Worm (Caenorhabditis elegans) whole organism, mixed stage, embryonic: Measurements from ENCODE around the gene T08D10.3.

ENCODE experiments used
- M03D4.4 ChIP-seq: sonication (generic microtip); optimal IDR thresholded peaks from 2 replicates; lab custom pipeline; 2017; ENCODE audit warnings: mild to moderate bottlenecking, missing genetic modification characterization, missing compliant biosample characterization
- bed-3 ChIP-seq: fragments of 200-800 bp; sonication (Bioruptor generic); optimal IDR thresholded peaks from 3 replicates; lab custom pipeline; 2018; ENCODE audit warnings: mild to moderate bottlenecking, missing genetic modification characterization, moderate library complexity, missing compliant biosample characterization
- blmp-1 ChIP-seq: fragments of 150-350 bp; optimal IDR thresholded peaks from 2 replicates; lab custom pipeline; 2014; ENCODE audit warnings: missing biosample characterization, missing genetic modification characterization
- ceh-39 ChIP-seq: fragments of 150-350 bp; optimal IDR thresholded peaks from 2 replicates; lab custom pipeline; 2014; ENCODE audit warnings: missing biosample characterization, missing genetic modification characterization
- ceh-43 ChIP-seq: fragments of 200-800 bp; sonication (Bioruptor generic); optimal IDR thresholded peaks from 2 replicates; lab custom pipeline; 2018; ENCODE audit warnings: mild to moderate bottlenecking, missing genetic modification characterization, moderate library complexity, missing compliant biosample characterization
- ceh-83 ChIP-seq: fragments of 200-800 bp; sonication (Bioruptor generic); optimal IDR thresholded peaks from 2 replicates; lab custom pipeline; 2018; ENCODE audit warnings: mild to moderate bottlenecking, missing genetic modification characterization, missing compliant biosample characterization
- ces-1 ChIP-seq: fragments of 150-350 bp; optimal IDR thresholded peaks from 2 replicates; lab custom pipeline; 2014; ENCODE audit warnings: missing biosample characterization, missing genetic modification reagents, missing genetic modification characterization
- drap-1 ChIP-seq: fragments of 200-800 bp; sonication (Bioruptor generic); optimal IDR thresholded peaks from 3 replicates; lab custom pipeline; 2018; ENCODE audit warnings: mild to moderate bottlenecking, missing genetic modification characterization, missing compliant biosample characterization
- elt-1 ChIP-seq: sonication (generic microtip); optimal IDR thresholded peaks from 2 replicates; lab custom pipeline; 2017; ENCODE audit warnings: missing genetic modification characterization, mild to moderate bottlenecking, missing compliant biosample characterization, antibody characterized with exemption, moderate library complexity, borderline replicate concordance; ENCODE audit not compliant: insufficient read depth
- elt-3 ChIP-seq: fragments of 150-350 bp; optimal IDR thresholded peaks from 2 replicates; lab custom pipeline; 2014; ENCODE audit warnings: missing biosample characterization, missing genetic modification characterization
- flh-1 ChIP-seq: fragments of 200-800 bp; sonication (Bioruptor generic); optimal IDR thresholded peaks from 2 replicates; lab custom pipeline; 2018; ENCODE audit warnings: mild to moderate bottlenecking, missing genetic modification characterization, moderate library complexity, missing compliant biosample characterization
- ham-2 ChIP-seq: fragments of 200-800 bp; sonication (Bioruptor generic); optimal IDR thresholded peaks from 2 replicates; lab custom pipeline; 2018; ENCODE audit warnings: mild to moderate bottlenecking, missing genetic modification characterization, missing compliant biosample characterization
- hlh-1 ChIP-seq: fragments of 150-350 bp; optimal IDR thresholded peaks from 2 replicates; lab custom pipeline; 2014; ENCODE audit warnings: missing biosample characterization, missing genetic modification reagents, missing genetic modification characterization
- lin-13 ChIP-seq: fragments of 150-350 bp; optimal IDR thresholded peaks from 2 replicates; lab custom pipeline; 2014; ENCODE audit warnings: missing biosample characterization, missing genetic modification characterization
- lin-32 ChIP-seq: fragments of 200-800 bp; sonication (Bioruptor generic); optimal IDR thresholded peaks from 2 replicates; lab custom pipeline; 2018; ENCODE audit warnings: mild to moderate bottlenecking, missing genetic modification characterization, missing compliant biosample characterization
- mab-5 ChIP-seq: fragments of 150-350 bp; optimal IDR thresholded peaks from 2 replicates; lab custom pipeline; 2014; ENCODE audit warnings: missing biosample characterization, missing genetic modification characterization
- mep-1 ChIP-seq: fragments of 150-350 bp; optimal IDR thresholded peaks from 2 replicates; lab custom pipeline; 2017; ENCODE audit warnings: missing biosample characterization, missing genetic modification reagents, missing genetic modification characterization, inconsistent platforms
- nhr-12 ChIP-seq: fragments of 150-350 bp; optimal IDR thresholded peaks from 2 replicates; lab custom pipeline; 2014; ENCODE audit warnings: missing biosample characterization, missing genetic modification characterization
- nhr-2 ChIP-seq: fragments of 150-350 bp; optimal IDR thresholded peaks from 2 replicates; lab custom pipeline; 2014; ENCODE audit warnings: missing biosample characterization, missing genetic modification characterization
- nhr-237 ChIP-seq: fragments of 150-350 bp; optimal IDR thresholded peaks from 2 replicates; lab custom pipeline; 2014; ENCODE audit warnings: missing biosample characterization, missing genetic modification characterization
- nhr-28 ChIP-seq: fragments of 150-350 bp; optimal IDR thresholded peaks from 2 replicates; lab custom pipeline; 2014; ENCODE audit warnings: missing biosample characterization, missing genetic modification characterization
- nhr-76 ChIP-seq: sonication (generic microtip); optimal IDR thresholded peaks from 2 replicates; lab custom pipeline; 2017; ENCODE audit warnings: missing biosample characterization, missing genetic modification characterization
- snpc-4 ChIP-seq: fragments of 150-350 bp; optimal IDR thresholded peaks from 2 replicates; lab custom pipeline; 2014; ENCODE audit warnings: missing biosample characterization, missing genetic modification characterization
- sptf-1 ChIP-seq: sonication (generic microtip); optimal IDR thresholded peaks from 2 replicates; lab custom pipeline; 2017; ENCODE audit warnings: mild to moderate bottlenecking, missing genetic modification characterization, moderate library complexity, missing compliant biosample characterization
- tbx-8 ChIP-seq: fragments of 200-800 bp; sonication (Bioruptor generic); optimal IDR thresholded peaks from 2 replicates; lab custom pipeline; 2018; ENCODE audit warnings: mild to moderate bottlenecking, missing genetic modification characterization, moderate library complexity, missing compliant biosample characterization
- unc-120 ChIP-seq: sonication (generic microtip); optimal IDR thresholded peaks from 2 replicates; lab custom pipeline; 2017; ENCODE audit warnings: missing genetic modification characterization, missing compliant biosample characterization; ENCODE audit not compliant: poor library complexity, severe bottlenecking
- zip-8 ChIP-seq: fragments of 150-350 bp; optimal IDR thresholded peaks from 2 replicates; lab custom pipeline; 2014; ENCODE audit warnings: missing biosample characterization, missing genetic modification characterization
- ztf-11 ChIP-seq: fragments of 150-350 bp; optimal IDR thresholded peaks from 2 replicates; lab custom pipeline; 2014; ENCODE audit warnings: missing biosample characterization, missing genetic modification characterization

T08D10.3 gene

ce11 chrX:11983576-11984061, 28.4 kb downstream of the T08D10.3 start, which contains the start of gene C49F5.3:
Gene C49F5.3, minus strand, starts transcription at chrX:11983626.
- TF ChIP-seq blmp-1 (tag; lab: Kevin White, UChicago) = no peak
- TF ChIP-seq nhr-12 (tag; lab: Kevin White, UChicago) = no peak
- no peak for TF ChIP-seq M03D4.4 (tag; lab: Kevin White, UChicago)
- TF ChIP-seq elt-3 = no peak
- TF ChIP-seq flh-1 = no peak
- no peak for TF ChIP-seq unc-120 (tag; lab: Kevin White, UChicago)
- no peak for TF ChIP-seq nhr-237 (tag; lab: Kevin White, UChicago)
- TF ChIP-seq nhr-2 (tag; lab: Kevin White, UChicago) = no peak
- TF ChIP-seq elt-1 (tag; lab: Kevin White, UChicago) = no peak

ce11 chrX:11985887-11986286, 30.7 kb downstream of the T08D10.3 start, which contains the start of gene C49F5.5:
Gene C49F5.5, plus strand, starts transcription at chrX:11986187.
- TF ChIP-seq flh-1 = no peak
- TF ChIP-seq zip-8 (tag; lab: Kevin White, UChicago) = no peak
- no peak for TF ChIP-seq ztf-11 (tag; lab: Kevin White, UChicago)

- no peak for TF ChIP-seq ces-1 (GFP tag; lab: Kevin White, UChicago)
- TF ChIP-seq nhr-28 = no peak
- no peak for TF ChIP-seq sptf-1 (tag; lab: Kevin White, UChicago)
Observed at ce11 chrX:11987900-11988364, 32.7 kb downstream of the T08D10.3 start, which contains the start of gene C49F5.6. Gene C49F5.6, plus strand, starts transcription at chrX:11988314.

ce11 chrX:11992246-11992645, 37.0 kb downstream of the T08D10.3 start:
- no peak for TF ChIP-seq elt-1 (tag; lab: Kevin White, UChicago)

- TF ChIP-seq hlh-1 (no peak), flh-1 (no peak), M03D4.4 (tag; lab: Kevin White, UChicago) (no peak), nhr-76 (tag; lab: Kevin White, UChicago) (no peak), bed-3 (no peak), nhr-2 (tag; lab: Kevin White, UChicago) (no peak), nhr-237 (tag; lab: Kevin White, UChicago) (no peak), lin-32 (no peak), ces-1 (GFP tag; lab: Kevin White, UChicago) (no peak), snpc-4 (tag; lab: Kevin White, UChicago) (no peak), mab-5 (tag; lab: Kevin White, UChicago) (no peak), ceh-43 (GFP tag; lab: Kevin White, UChicago) (no peak), ceh-39 (tag; lab: Kevin White, UChicago) (no peak), elt-1 (tag; lab: Kevin White, UChicago) (no peak)
Observed at ce11 chrX:11992778-11993177, 37.6 kb downstream of the T08D10.3 start.

- TF ChIP-seq ces-1 (GFP tag; lab: Kevin White, UChicago) (no peak), unc-120 (tag; lab: Kevin White, UChicago) (no peak), mep-1 (tag; lab: Kevin White, UChicago) (no peak), nhr-76 (tag; lab: Kevin White, UChicago) (no peak), tbx-8 (no peak), ceh-39 (tag; lab: Kevin White, UChicago) (no peak), drap-1 (GFP tag; lab: Kevin White, UChicago) (no peak), flh-1 (no peak)
Observed at ce11 chrX:11993327-11993726, 38.1 kb downstream of the T08D10.3 start.

- TF ChIP-seq drap-1 (GFP tag; lab: Kevin White, UChicago) (no peak), ham-2 (GFP tag; lab: Kevin White, UChicago) (no peak), mab-5 (tag; lab: Kevin White, UChicago) (no peak), lin-13 (tag; lab: Kevin White, UChicago) (no peak), unc-120 (tag; lab: Kevin White, UChicago) (no peak), lin-32 (no peak), snpc-4 (tag; lab: Kevin White, UChicago) (no peak), nhr-2 (tag; lab: Kevin White, UChicago) (no peak), nhr-12 (tag; lab: Kevin White, UChicago) (no peak), M03D4.4 (tag; lab: Kevin White, UChicago) (no peak), nhr-237 (tag; lab: Kevin White, UChicago) (no peak), elt-1 (tag; lab: Kevin White, UChicago) (no peak), ceh-83 (GFP tag; lab: Kevin White, UChicago) (no peak), nhr-76 (tag; lab: Kevin White, UChicago) (no peak)
Observed at ce11 chrX:11994484-11994883, 39.3 kb downstream of the T08D10.3 start, which contains the start of gene C49F5.7. Gene C49F5.7, plus strand, starts transcription at chrX:11994784.
